Worm (Caenorhabditis elegans): ENCODE measurements around the gene srbc-42.

DNA sequence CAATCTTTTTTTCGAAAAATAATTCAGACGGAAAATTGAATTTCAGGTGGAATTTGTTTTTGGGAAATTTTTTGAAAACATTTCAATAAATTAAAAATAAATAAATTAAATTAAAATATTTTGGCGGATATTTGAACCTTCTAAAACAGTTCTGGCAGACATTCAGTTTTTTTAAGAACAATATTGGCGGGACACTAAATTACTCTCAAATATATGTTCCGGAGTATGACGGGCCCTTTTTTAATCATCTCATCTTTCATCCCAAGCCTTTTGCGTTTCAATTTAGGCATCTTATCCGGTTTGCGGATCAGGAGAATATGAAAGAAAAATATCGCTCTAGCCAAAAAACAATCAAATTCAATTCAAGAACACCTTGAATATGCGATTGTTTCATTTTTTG lies 15.8 kb upstream of the srbc-42 start, which contains the start of gene svh-11:
- no peak for TF ChIP-seq lir-3 (tag; optimal IDR thresholded peaks at IDR 0.05; ENCODE audit: poor library complexity)
- TF ChIP-seq fos-1 (tag; optimal IDR thresholded peaks at IDR 0.05) = no peak
- no peak for TF ChIP-seq mef-2 (tag; optimal IDR thresholded peaks at IDR 0.05)
- TF ChIP-seq aha-1 (tag; optimal IDR thresholded peaks at IDR 0.05) = no peak
- TF ChIP-seq rnt-1 (tag; optimal IDR thresholded peaks at IDR 0.05) = no peak
- TF ChIP-seq snpc-4 (tag; optimal IDR thresholded peaks at IDR 0.05) = no peak
- no peak for TF ChIP-seq nhr-237 (tag; optimal IDR thresholded peaks at IDR 0.05)
- TF ChIP-seq ama-1 (optimal IDR thresholded peaks at IDR 0.05) = no peak

Measured in whole organism, L1 larva.